Worm (Caenorhabditis elegans): ENCODE data around the gene W06H8.6.

DNA sequence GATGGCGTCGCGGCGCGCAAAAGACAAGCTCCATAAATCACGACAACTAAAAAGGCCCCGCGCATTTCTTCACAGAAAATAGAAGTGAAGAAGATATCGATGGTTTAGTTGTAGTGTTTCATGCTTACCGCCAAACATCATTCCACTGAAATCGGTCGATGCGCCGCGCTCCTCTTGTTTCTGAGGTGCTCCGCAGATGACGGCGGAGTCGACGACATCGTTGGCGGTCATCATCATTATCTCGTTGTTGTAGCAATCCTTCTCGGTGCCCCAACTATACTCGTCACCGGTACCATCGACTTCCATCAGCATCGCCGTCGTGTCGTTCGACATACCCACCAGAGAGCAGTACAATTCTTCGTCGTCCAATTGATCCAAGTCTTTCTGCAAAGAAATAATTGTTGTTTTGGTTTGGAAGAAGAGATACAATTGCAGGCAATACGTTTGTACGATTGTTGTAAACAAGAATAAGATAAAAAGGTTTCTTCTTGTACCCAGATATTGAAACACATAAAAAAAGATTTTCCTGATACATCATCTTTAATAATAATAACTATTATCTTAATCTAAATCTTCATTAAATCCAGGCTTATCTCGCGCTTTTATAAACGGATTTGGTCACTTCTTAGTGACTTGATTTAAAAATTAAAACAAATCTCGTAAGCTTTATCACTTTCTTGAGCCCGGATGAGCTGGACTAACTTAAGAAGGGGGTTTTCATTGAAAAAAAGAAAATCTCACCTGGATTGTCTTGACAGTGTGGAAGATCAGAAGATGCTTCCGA, 873 bp downstream of the W06H8.6 start:
- TF ChIP-seq mdl-1 (tag; optimal IDR thresholded peaks at IDR 0.05) (no peak), aly-2 (tag; optimal IDR thresholded peaks at IDR 0.05) (no peak), nhr-12 (tag; optimal IDR thresholded peaks at IDR 0.05) (no peak), zag-1 (tag; optimal IDR thresholded peaks at IDR 0.05) (no peak), tbx-2 (tag; optimal IDR thresholded peaks at IDR 0.05) (no peak), mml-1 (tag; optimal IDR thresholded peaks at IDR 0.05) (no peak), ztf-4 (tag; optimal IDR thresholded peaks at IDR 0.05) (peak; percentile 8), ama-1 (optimal IDR thresholded peaks at IDR 0.05) (peak; percentile 92), nhr-76 (tag; optimal IDR thresholded peaks at IDR 0.05) (no peak)
